Fruit fly (Drosophila melanogaster) whole organism, wandering third instar larva: ENCODE data around the gene CkIIalpha-i3.

ENCODE experiments used
- Abd-B ChIP-seq: fragments of >200 bp; optimal IDR thresholded peaks from 2 replicates; lab custom pipeline; 2017; ENCODE audit warnings: missing biosample characterization, missing genetic modification characterization
- CG32264 ChIP-seq: fragments of 200-800 bp; sonication (Bioruptor generic); optimal IDR thresholded peaks from 2 replicates; lab custom pipeline; 2016; ENCODE audit warnings: missing biosample characterization, missing genetic modification characterization
- CG9705 ChIP-seq: fragments of 200-800 bp; sonication (Bioruptor generic); optimal IDR thresholded peaks from 2 replicates; lab custom pipeline; 2018; ENCODE audit warnings: missing biosample characterization, mild to moderate bottlenecking, missing genetic modification characterization
- CrebA ChIP-seq: fragments of 200-800 bp; sonication (Bioruptor generic); optimal IDR thresholded peaks from 2 replicates; lab custom pipeline; 2016; ENCODE audit warnings: missing biosample characterization, mild to moderate bottlenecking, missing genetic modification characterization, borderline replicate concordance
- Dfd ChIP-seq: fragments of >200 bp; optimal IDR thresholded peaks from 2 replicates; lab custom pipeline; 2017; ENCODE audit warnings: missing biosample characterization, missing genetic modification characterization
- Dif ChIP-seq: fragments of 200-275, 200-300 bp; sonication (Bioruptor generic); optimal IDR thresholded peaks from 2 replicates; lab custom pipeline; 2018; ENCODE audit warnings: missing biosample characterization, missing genetic modification characterization; ENCODE audit not compliant: partially characterized antibody
- GATAd ChIP-seq: sonication (Bioruptor generic); optimal IDR thresholded peaks from 2 replicates; lab custom pipeline; 2016; ENCODE audit warnings: missing biosample characterization, missing genetic modification characterization
- HLH106 ChIP-seq: fragments of 200-800 bp; optimal IDR thresholded peaks from 3 replicates; lab custom pipeline; 2019; ENCODE audit warnings: missing biosample characterization, mild to moderate bottlenecking, missing genetic modification characterization, moderate library complexity
- Hnf4 ChIP-seq: fragments of 200-800 bp; sonication (Bioruptor generic); optimal IDR thresholded peaks from 2 replicates; lab custom pipeline; 2016; ENCODE audit warnings: missing biosample characterization, mild to moderate bottlenecking, missing genetic modification characterization
- Hr78 ChIP-seq: fragments of >200 bp; optimal IDR thresholded peaks from 2 replicates; lab custom pipeline; 2017; ENCODE audit warnings: missing biosample characterization, missing genetic modification characterization
- Hr83 ChIP-seq: fragments of 200-300 bp; sonication (Bioruptor generic); optimal IDR thresholded peaks from 2 replicates; lab custom pipeline; 2016; ENCODE audit warnings: missing biosample characterization, mild to moderate bottlenecking, missing genetic modification characterization, moderate library complexity; ENCODE audit not compliant: poor library complexity, severe bottlenecking
- Jra ChIP-seq: sonication (Bioruptor generic); optimal IDR thresholded peaks from 2 replicates; lab custom pipeline; 2016; ENCODE audit warnings: missing biosample characterization, missing genetic modification characterization
- Mio ChIP-seq: sonication (Bioruptor generic); optimal IDR thresholded peaks from 2 replicates; lab custom pipeline; 2016; ENCODE audit warnings: missing biosample characterization, missing genetic modification characterization
- Myc ChIP-seq: fragments of >200 bp; optimal IDR thresholded peaks from 2 replicates; lab custom pipeline; 2017
- N ChIP-seq: fragments of >200 bp; optimal IDR thresholded peaks from 2 replicates; lab custom pipeline; 2018; ENCODE audit warnings: missing biosample characterization, missing external identifiers, missing genetic modification characterization
- OdsH ChIP-seq: fragments of 200-800 bp; sonication (Bioruptor generic); optimal IDR thresholded peaks from 2 replicates; lab custom pipeline; 2016; ENCODE audit warnings: missing biosample characterization, mild to moderate bottlenecking, missing genetic modification characterization
- Rel ChIP-seq, 2 experiments: fragments of 200-800 bp; sonication (Bioruptor generic) in 1 of 2; optimal IDR thresholded peaks; 2 replicates in 1 of 2; 3 replicates in 1 of 2; lab custom pipeline; 2016 to 2019; ENCODE audit warnings: mild to moderate bottlenecking in 2 of 2, missing biosample characterization in 2 of 2, missing genetic modification characterization in 2 of 2, moderate library complexity in 1 of 2
- Sp1 ChIP-seq: fragments of 200-800 bp; sonication (Bioruptor generic); optimal IDR thresholded peaks from 3 replicates; lab custom pipeline; 2019; ENCODE audit warnings: missing biosample characterization, mild to moderate bottlenecking, missing genetic modification characterization, moderate library complexity
- Vsx2 ChIP-seq: fragments of 200-300, 225-300 bp; sonication (Bioruptor generic); optimal IDR thresholded peaks from 2 replicates; lab custom pipeline; 2018; ENCODE audit warnings: missing biosample characterization, missing genetic modification characterization; ENCODE audit not compliant: partially characterized antibody
- br ChIP-seq: fragments of 200-800 bp; sonication (Bioruptor generic); optimal IDR thresholded peaks from 2 replicates; lab custom pipeline; 2016; ENCODE audit warnings: missing biosample characterization, missing genetic modification characterization
- brk ChIP-seq: fragments of 200-800 bp; sonication (Bioruptor generic); optimal IDR thresholded peaks from 2 replicates; lab custom pipeline; 2016; ENCODE audit warnings: missing biosample characterization, mild to moderate bottlenecking, missing genetic modification characterization
- dl ChIP-seq, 2 experiments: fragments of 175-275, 200-275 bp in 1 of 2; fragments of 200-275 bp in 1 of 2; sonication (Bioruptor generic); optimal IDR thresholded peaks; lab custom pipeline; 2018; ENCODE audit warnings: mild to moderate bottlenecking in 2 of 2, missing biosample characterization in 2 of 2, missing genetic modification characterization in 2 of 2, moderate library complexity in 2 of 2; ENCODE audit not compliant: partially characterized antibody in 2 of 2, insufficient read depth in 1 of 2
- dmrt93B ChIP-seq: fragments of 200-800 bp; sonication (Bioruptor generic); optimal IDR thresholded peaks from 2 replicates; lab custom pipeline; 2018; ENCODE audit warnings: missing biosample characterization, mild to moderate bottlenecking, missing genetic modification characterization
- dsf ChIP-seq: sonication (Bioruptor generic); optimal IDR thresholded peaks from 2 replicates; lab custom pipeline; 2016; ENCODE audit warnings: missing biosample characterization, missing genetic modification characterization, borderline replicate concordance
- ey ChIP-seq: fragments of 200-800 bp; sonication (Bioruptor generic); optimal IDR thresholded peaks from 2 replicates; lab custom pipeline; 2016; ENCODE audit warnings: missing biosample characterization, missing genetic modification characterization
- foxo ChIP-seq, 2 experiments: fragments of 200-800 bp; sonication (Bioruptor generic); optimal IDR thresholded peaks; 2 replicates in 1 of 2; 3 replicates in 1 of 2; lab custom pipeline; 2016 to 2017; ENCODE audit warnings: missing biosample characterization in 2 of 2, missing genetic modification characterization in 2 of 2
- fru ChIP-seq: fragments of 200-800 bp; sonication (Bioruptor generic); optimal IDR thresholded peaks from 3 replicates; lab custom pipeline; 2016; ENCODE audit warnings: missing biosample characterization, mild to moderate bottlenecking, missing genetic modification characterization
- h ChIP-seq: fragments of 200-800 bp; sonication (Bioruptor generic); optimal IDR thresholded peaks from 3 replicates; lab custom pipeline; 2016; ENCODE audit warnings: missing biosample characterization, mild to moderate bottlenecking, missing genetic modification characterization
- jim ChIP-seq: fragments of 175-275, 200-325 bp; sonication (Bioruptor generic); optimal IDR thresholded peaks from 2 replicates; lab custom pipeline; 2016; ENCODE audit warnings: missing biosample characterization, mild to moderate bottlenecking, missing genetic modification characterization
- lola ChIP-seq: fragments of >200 bp; optimal IDR thresholded peaks from 2 replicates; lab custom pipeline; 2017; ENCODE audit warnings: missing biosample characterization, missing genetic modification characterization
- pan ChIP-seq: fragments of >200 bp; optimal IDR thresholded peaks from 2 replicates; lab custom pipeline; 2017
- psq ChIP-seq: fragments of 200-800 bp; sonication (Bioruptor generic); optimal IDR thresholded peaks from 3 replicates; lab custom pipeline; 2017; ENCODE audit warnings: missing biosample characterization, mild to moderate bottlenecking, missing genetic modification characterization, moderate library complexity
- rgr ChIP-seq: fragments of 200-800 bp; sonication (Bioruptor generic); optimal IDR thresholded peaks from 3 replicates; lab custom pipeline; 2016; ENCODE audit warnings: missing biosample characterization, mild to moderate bottlenecking, missing genetic modification characterization
- sage ChIP-seq: fragments of 200-800 bp; sonication (Bioruptor generic); optimal IDR thresholded peaks from 2 replicates; lab custom pipeline; 2016; ENCODE audit warnings: missing biosample characterization, mild to moderate bottlenecking, missing genetic modification characterization
- tai ChIP-seq: sonication (Bioruptor generic); optimal IDR thresholded peaks from 2 replicates; lab custom pipeline; 2016; ENCODE audit warnings: missing biosample characterization, missing genetic modification characterization
- woc ChIP-seq: sonication (Bioruptor generic); optimal IDR thresholded peaks from 2 replicates; lab custom pipeline; 2016; ENCODE audit warnings: missing biosample characterization, mild to moderate bottlenecking, missing genetic modification characterization

The CkIIalpha-i3 gene

dm6 chr3L:743155-743554 is 32.7 kb upstream of the CkIIalpha-i3 start:
- TF ChIP-seq brk (GFP tag; lab: Kevin White, UChicago) (no peak), Myc (lab: Kevin White, UChicago) (no peak), h (GFP tag; lab: Kevin White, UChicago) (no peak), N (GFP tag; lab: Kevin White, UChicago) (no peak), Dif (GFP tag; lab: Kevin White, UChicago) (no peak), dmrt93B (GFP tag; lab: Kevin White, UChicago) (no peak), Dfd (GFP tag; lab: Kevin White, UChicago) (no peak), CG32264 (GFP tag; lab: Kevin White, UChicago) (no peak), Hnf4 (GFP tag; lab: Kevin White, UChicago) (no peak), Sp1 (GFP tag; lab: Kevin White, UChicago) (no peak), tai (GFP tag; lab: Kevin White, UChicago) (no peak), pan (no peak)

dm6 chr3L:742389-742951 is 32.1 kb upstream of the CkIIalpha-i3 start:
- TF ChIP-seq OdsH (GFP tag; lab: Kevin White, UChicago) (no peak), CG32264 (GFP tag; lab: Kevin White, UChicago) (no peak), brk (GFP tag; lab: Kevin White, UChicago) (no peak), jim (no peak), rgr (GFP tag; lab: Kevin White, UChicago) (no peak), GATAd (GFP tag; lab: Kevin White, UChicago) (no peak), lola (GFP tag; lab: Kevin White, UChicago) (no peak), N (GFP tag; lab: Kevin White, UChicago) (no peak), Hnf4 (GFP tag; lab: Kevin White, UChicago) (no peak), foxo (GFP tag; optimal IDR thresholded peaks at IDR 0.05; lab: Kevin White, UChicago) (no peak), Mio (GFP tag; lab: Kevin White, UChicago) (no peak), h (GFP tag; lab: Kevin White, UChicago) (no peak), woc (no peak), pan (no peak), CrebA (no peak), psq (no peak)

dm6 chr3L:741687-742086 is 31.3 kb upstream of the CkIIalpha-i3 start:
- TF ChIP-seq Dfd (GFP tag; lab: Kevin White, UChicago) (no peak), CG32264 (GFP tag; lab: Kevin White, UChicago) (no peak), pan (no peak), h (GFP tag; lab: Kevin White, UChicago) (no peak), Myc (lab: Kevin White, UChicago) (no peak), foxo (GFP tag; optimal IDR thresholded peaks at IDR 0.05; lab: Kevin White, UChicago) (peak in 1 of 2 experiments; percentile 5), fru (GFP tag; lab: Kevin White, UChicago) (no peak), dsf (GFP tag; lab: Kevin White, UChicago) (no peak)

- TF ChIP-seq GATAd (GFP tag; lab: Kevin White, UChicago) (no peak), Vsx2 (GFP tag; lab: Kevin White, UChicago) (no peak), Rel (GFP tag; optimal IDR thresholded peaks at IDR 0.05; lab: Kevin White, UChicago) (no peak), Rel (tag; optimal IDR thresholded peaks at IDR 0.05; lab: Kevin White, UChicago) (peak; percentile 5), tai (GFP tag; lab: Kevin White, UChicago) (no peak), woc (peak; percentile 80), Dif (GFP tag; lab: Kevin White, UChicago) (peak; percentile 48), pan (no peak), dmrt93B (GFP tag; lab: Kevin White, UChicago) (no peak), jim (no peak), foxo (GFP tag; optimal IDR thresholded peaks at IDR 0.05; lab: Kevin White, UChicago) (peak in 1 of 2 experiments; percentile 34), Abd-B (GFP tag; lab: Kevin White, UChicago) (no peak), fru (GFP tag; lab: Kevin White, UChicago) (peak; percentile 35), Hr83 (GFP tag; lab: Kevin White, UChicago) (no peak), lola (GFP tag; lab: Kevin White, UChicago) (no peak), Hr78 (GFP tag; lab: Kevin White, UChicago) (no peak), Myc (lab: Kevin White, UChicago) (peak; percentile 5), Hnf4 (GFP tag; lab: Kevin White, UChicago) (no peak), Sp1 (GFP tag; lab: Kevin White, UChicago) (peak; percentile 4), psq (no peak), dsf (GFP tag; lab: Kevin White, UChicago) (no peak), N (GFP tag; lab: Kevin White, UChicago) (no peak), h (GFP tag; lab: Kevin White, UChicago) (peak; percentile 27), ey (peak; percentile 2), HLH106 (no peak), Jra (no peak), sage (GFP tag; lab: Kevin White, UChicago) (no peak), dl (GFP tag; optimal IDR thresholded peaks at IDR 0.05; lab: Kevin White, UChicago; ENCODE audit: insufficient read depth in 1 of 2, partially characterized antibody in 2 of 2) (peak in 1 of 2 experiments; percentile 2), CG9705 (GFP tag; lab: Kevin White, UChicago) (no peak), brk (GFP tag; lab: Kevin White, UChicago) (peak; percentile 60), OdsH (GFP tag; lab: Kevin White, UChicago) (no peak), rgr (GFP tag; lab: Kevin White, UChicago) (no peak), br (GFP tag; lab: Kevin White, UChicago) (peak; percentile 22), CrebA (no peak)
Measured at dm6 chr3L:739357-740130, 29.1 kb upstream of the CkIIalpha-i3 start.
